Fruit fly (Drosophila melanogaster) Kc167 (cell line): Measurements from ENCODE around the gene CG43993.

Source experiments
- Myc ChIP-seq: fragments of >200 bp; optimal IDR thresholded peaks from 2 replicates; lab custom pipeline; 2017; ENCODE audit warnings: missing external identifiers
- ttk ChIP-seq: sonication (Bioruptor generic); optimal IDR thresholded peaks from 2 replicates; lab custom pipeline; 2017; ENCODE audit warnings: missing external identifiers

dm6 chr3L:12064759-12065158 lies 32.4 kb downstream of the CG43993 start, which contains the start of gene rols:
- TF ChIP-seq ttk (lab: Kevin White, UChicago) (no peak), Myc (lab: Kevin White, UChicago) (no peak)
